4 fruit fly cellular contexts compared by ENCODE assay signal in genomic region chr3L:6363626-6364025, dm6.
A peak's percentile ranks its signal among the peaks of the same experiment; 100 is the strongest.
TF ChIP-seq lines count a peak whose summit lies in the region.

No protein-coding gene starts in this region.

- TF ChIP-seq CTCF in whole organism, embryonic (GFP tag; optimal IDR thresholded peaks at IDR 0.05; lab: Kevin White, UChicago), result no peak

TF ChIP-seq in whole organism, embryonic, 481 proteins besides CTCF, POLR2A, EP300 and RAD21 (continues in another document):
- TF ChIP-seq amos (GFP tag; IDR thresholded peaks at IDR 0.05; lab: Robert Waterston, UW; ENCODE audit: partially characterized antibody) (no peak), Poxn (GFP tag; IDR thresholded peaks at IDR 0.05; lab: Robert Waterston, UW) (no peak), Spps (tag; optimal IDR thresholded peaks at IDR 0.05; lab: Kevin White, UChicago) (no peak), seq (GFP tag; IDR thresholded peaks at IDR 0.05; lab: Robert Waterston, UW) (no peak), Dll (GFP tag; IDR thresholded peaks at IDR 0.05; lab: Robert Waterston, UW; ENCODE audit: partially characterized antibody) (no peak), Myb (GFP tag; optimal IDR thresholded peaks at IDR 0.05; lab: Kevin White, UChicago) (no peak), Drgx (GFP tag; IDR thresholded peaks at IDR 0.05; lab: Robert Waterston, UW) (peak; percentile 67), gt (GFP tag; IDR thresholded peaks at IDR 0.05; lab: Robert Waterston, UW) (no peak), zfh1 (GFP tag; IDR thresholded peaks at IDR 0.05; lab: Robert Waterston, UW) (0 out of 3 replicates have a peak, but pooled peaks have one; percentile 34), lbe (GFP tag; optimal IDR thresholded peaks at IDR 0.05; lab: Kevin White, UChicago) (peak; percentile 50), CG17568 (GFP tag; optimal IDR thresholded peaks at IDR 0.05; lab: Kevin White, UChicago) (no peak), hbn (GFP tag; IDR thresholded peaks at IDR 0.05; lab: Robert Waterston, UW; ENCODE audit: partially characterized antibody) (no peak), CG1603 (tag; optimal IDR thresholded peaks at IDR 0.05; lab: Kevin White, UChicago) (peak; percentile 17), CG9797 (GFP tag; optimal IDR thresholded peaks at IDR 0.05; lab: Kevin White, UChicago) (no peak), corto (GFP tag; optimal IDR thresholded peaks at IDR 0.05; lab: Kevin White, UChicago) (peak; percentile 45), CrebB (tag; optimal IDR thresholded peaks at IDR 0.05; lab: Kevin White, UChicago) (no peak), bsh (GFP tag; optimal IDR thresholded peaks at IDR 0.05; lab: Kevin White, UChicago) (peak in 1 of 2 experiments; percentile 24), Lpt (GFP tag; optimal IDR thresholded peaks at IDR 0.05; lab: Kevin White, UChicago) (no peak), CG8290 (GFP tag; optimal IDR thresholded peaks at IDR 0.05; lab: Kevin White, UChicago) (no peak), CG8290 (tag; optimal IDR thresholded peaks at IDR 0.05; lab: Kevin White, UChicago) (no peak), CG15601 (tag; optimal IDR thresholded peaks at IDR 0.05; lab: Kevin White, UChicago) (no peak), shn (GFP tag; optimal IDR thresholded peaks at IDR 0.05; lab: Kevin White, UChicago) (no peak), nom (GFP tag; optimal IDR thresholded peaks at IDR 0.05; lab: Kevin White, UChicago) (peak; percentile 19)

TF ChIP-seq in whole organism, prepupa, 60 proteins besides CTCF, POLR2A, EP300 and RAD21 (continues in another document):
- TF ChIP-seq achi (GFP tag; optimal IDR thresholded peaks at IDR 0.05; lab: Kevin White, UChicago), result peak; percentile 74
- peak; percentile 81 for TF ChIP-seq esn (GFP tag; optimal IDR thresholded peaks at IDR 0.05; lab: Kevin White, UChicago)
- TF ChIP-seq CG8319 (GFP tag; optimal IDR thresholded peaks at IDR 0.05; lab: Kevin White, UChicago), result peak; percentile 36
- peak; percentile 70 for TF ChIP-seq spab (GFP tag; optimal IDR thresholded peaks at IDR 0.05; lab: Kevin White, UChicago)
- peak; percentile 74 for TF ChIP-seq Ets21C (GFP tag; optimal IDR thresholded peaks at IDR 0.05; lab: Kevin White, UChicago)
- TF ChIP-seq CG3919 (GFP tag; optimal IDR thresholded peaks at IDR 0.05; lab: Kevin White, UChicago), result peak; percentile 84
- TF ChIP-seq fkh (GFP tag; optimal IDR thresholded peaks at IDR 0.05; lab: Kevin White, UChicago), result no peak
- peak; percentile 83 for TF ChIP-seq Met (GFP tag; optimal IDR thresholded peaks at IDR 0.05; lab: Kevin White, UChicago)
- peak; percentile 68 for TF ChIP-seq vri (GFP tag; optimal IDR thresholded peaks at IDR 0.05; lab: Kevin White, UChicago)
- TF ChIP-seq Smox (GFP tag; optimal IDR thresholded peaks at IDR 0.05; lab: Kevin White, UChicago), result peak; percentile 75
- peak; percentile 65 for TF ChIP-seq CG34406 (GFP tag; optimal IDR thresholded peaks at IDR 0.05; lab: Kevin White, UChicago)
- TF ChIP-seq CG1621 (tag; optimal IDR thresholded peaks at IDR 0.05; lab: Kevin White, UChicago), result peak; percentile 79
- TF ChIP-seq Hr38 (GFP tag; optimal IDR thresholded peaks at IDR 0.05; lab: Kevin White, UChicago), result no peak
- peak; percentile 78 for TF ChIP-seq cyc (GFP tag; optimal IDR thresholded peaks at IDR 0.05; lab: Kevin White, UChicago)
- peak; percentile 75 for TF ChIP-seq CG8632 (GFP tag; optimal IDR thresholded peaks at IDR 0.05; lab: Kevin White, UChicago)
- TF ChIP-seq lz (GFP tag; optimal IDR thresholded peaks at IDR 0.05; lab: Kevin White, UChicago), result peak; percentile 86
- peak; percentile 83 for TF ChIP-seq topi (GFP tag; optimal IDR thresholded peaks at IDR 0.05; lab: Kevin White, UChicago)
- TF ChIP-seq ss (GFP tag; optimal IDR thresholded peaks at IDR 0.05; lab: Kevin White, UChicago), result peak; percentile 11 to 63
- peak; percentile 62 for TF ChIP-seq CG8119 (GFP tag; IDR thresholded peaks at IDR 0.05; lab: Robert Waterston, UW)
- TF ChIP-seq CG16779 (tag; optimal IDR thresholded peaks at IDR 0.05; lab: Kevin White, UChicago), result peak; percentile 22
- peak; percentile 71 for TF ChIP-seq acj6 (GFP tag; optimal IDR thresholded peaks at IDR 0.05; lab: Kevin White, UChicago)
- peak; percentile 67; the same call in 2 of the 3 replicates for TF ChIP-seq eg (GFP tag; IDR thresholded peaks at IDR 0.05; lab: Robert Waterston, UW)
- TF ChIP-seq Eip75B (GFP tag; optimal IDR thresholded peaks at IDR 0.05; lab: Kevin White, UChicago), result peak; percentile 78

TF ChIP-seq in whole organism, pupa, 21 proteins besides CTCF, POLR2A, EP300 and RAD21:
- TF ChIP-seq CG14655 (GFP tag; optimal IDR thresholded peaks at IDR 0.05; lab: Kevin White, UChicago), result peak; percentile 66
- peak; percentile 68 for TF ChIP-seq CG12605 (GFP tag; IDR thresholded peaks at IDR 0.05; lab: Robert Waterston, UW)
- TF ChIP-seq CG8301 (tag; optimal IDR thresholded peaks at IDR 0.05; lab: Kevin White, UChicago), result peak; percentile 40
- TF ChIP-seq CG13204 (GFP tag; optimal IDR thresholded peaks at IDR 0.05; lab: Kevin White, UChicago), result no peak
- TF ChIP-seq CG9948 (tag; optimal IDR thresholded peaks at IDR 0.05; lab: Kevin White, UChicago), result peak; percentile 77
- peak; percentile 68 for TF ChIP-seq gl (tag; optimal IDR thresholded peaks at IDR 0.05; lab: Kevin White, UChicago)
- TF ChIP-seq Pif1B (GFP tag; optimal IDR thresholded peaks at IDR 0.05; lab: Kevin White, UChicago), result peak; percentile 57
- TF ChIP-seq rn (GFP tag; IDR thresholded peaks at IDR 0.05; lab: Robert Waterston, UW), result 0 out of 2 replicates have a peak, but pooled peaks have one; percentile 12
- peak; percentile 66; the same call in 1 of the 3 replicates for TF ChIP-seq fd96Ca (GFP tag; IDR thresholded peaks at IDR 0.05; lab: Robert Waterston, UW)
- TF ChIP-seq D1 (tag; optimal IDR thresholded peaks at IDR 0.05; lab: Kevin White, UChicago), result peak; percentile 49
- peak; percentile 79 for TF ChIP-seq CG17806 (tag; optimal IDR thresholded peaks at IDR 0.05; lab: Kevin White, UChicago)
- TF ChIP-seq CG32121 (GFP tag; IDR thresholded peaks at IDR 0.05; lab: Robert Waterston, UW), result no peak
- peak; percentile 80 for TF ChIP-seq CG15710 (tag; optimal IDR thresholded peaks at IDR 0.05; lab: Kevin White, UChicago)
- TF ChIP-seq Pif1A (GFP tag; optimal IDR thresholded peaks at IDR 0.05; lab: Kevin White, UChicago), result peak; percentile 72
- TF ChIP-seq CG4496 (GFP tag; IDR thresholded peaks at IDR 0.05; lab: Robert Waterston, UW), result peak; percentile 75
- no peak for TF ChIP-seq EcR (GFP tag; optimal IDR thresholded peaks at IDR 0.05; lab: Kevin White, UChicago)
- peak; percentile 73 for TF ChIP-seq Snoo (tag; optimal IDR thresholded peaks at IDR 0.05; lab: Kevin White, UChicago)
- no peak for TF ChIP-seq CG10348 (GFP tag; IDR thresholded peaks at IDR 0.05; lab: Robert Waterston, UW)
- TF ChIP-seq CG34367 (tag; optimal IDR thresholded peaks at IDR 0.05; lab: Kevin White, UChicago), result peak; percentile 61
- peak; percentile 61 for TF ChIP-seq Ets98B (GFP tag; IDR thresholded peaks at IDR 0.05; lab: Robert Waterston, UW)
- TF ChIP-seq CG8159 (tag; optimal IDR thresholded peaks at IDR 0.05; lab: Kevin White, UChicago), result peak; percentile 84

TF ChIP-seq in whole organism, wandering third instar larva, 38 proteins besides CTCF, POLR2A, EP300 and RAD21 (continues in another document):
- TF ChIP-seq GATAd (GFP tag; optimal IDR thresholded peaks at IDR 0.05; lab: Kevin White, UChicago), result no peak
- peak; percentile 75 for TF ChIP-seq Hnf4 (GFP tag; optimal IDR thresholded peaks at IDR 0.05; lab: Kevin White, UChicago)
- peak; percentile 66 for TF ChIP-seq woc (GFP tag; optimal IDR thresholded peaks at IDR 0.05; lab: Kevin White, UChicago)
- TF ChIP-seq CG32264 (GFP tag; optimal IDR thresholded peaks at IDR 0.05; lab: Kevin White, UChicago), result peak; percentile 22
- peak; percentile 55 for TF ChIP-seq psq (GFP tag; optimal IDR thresholded peaks at IDR 0.05; lab: Kevin White, UChicago)
- TF ChIP-seq pan (optimal IDR thresholded peaks at IDR 0.05; lab: Kevin White, UChicago), result no peak
- TF ChIP-seq OdsH (GFP tag; optimal IDR thresholded peaks at IDR 0.05; lab: Kevin White, UChicago), result peak; percentile 76
- no peak for TF ChIP-seq Mio (GFP tag; optimal IDR thresholded peaks at IDR 0.05; lab: Kevin White, UChicago)
- peak; percentile 67 for TF ChIP-seq sage (GFP tag; optimal IDR thresholded peaks at IDR 0.05; lab: Kevin White, UChicago)
- TF ChIP-seq Rel (GFP tag; optimal IDR thresholded peaks at IDR 0.05; lab: Kevin White, UChicago), result peak; percentile 36
- no peak for TF ChIP-seq Rel (tag; optimal IDR thresholded peaks at IDR 0.05; lab: Kevin White, UChicago)
- peak; percentile 83 for TF ChIP-seq rgr (GFP tag; optimal IDR thresholded peaks at IDR 0.05; lab: Kevin White, UChicago)
- TF ChIP-seq foxo (GFP tag; optimal IDR thresholded peaks at IDR 0.05; lab: Kevin White, UChicago), result peak; percentile 30 to 85
- TF ChIP-seq brk (GFP tag; optimal IDR thresholded peaks at IDR 0.05; lab: Kevin White, UChicago), result peak; percentile 69
- TF ChIP-seq dl (GFP tag; optimal IDR thresholded peaks at IDR 0.05; lab: Kevin White, UChicago; ENCODE audit: insufficient read depth in 1 of 2, partially characterized antibody in 2 of 2), result no peak
- peak; percentile 73 for TF ChIP-seq ey (GFP tag; optimal IDR thresholded peaks at IDR 0.05; lab: Kevin White, UChicago)
- peak; percentile 76 for TF ChIP-seq br (GFP tag; optimal IDR thresholded peaks at IDR 0.05; lab: Kevin White, UChicago)
- no peak for TF ChIP-seq Myc (optimal IDR thresholded peaks at IDR 0.05; lab: Kevin White, UChicago)
- TF ChIP-seq N (GFP tag; optimal IDR thresholded peaks at IDR 0.05; lab: Kevin White, UChicago), result no peak
- TF ChIP-seq fru (GFP tag; optimal IDR thresholded peaks at IDR 0.05; lab: Kevin White, UChicago), result peak; percentile 87
- no peak for TF ChIP-seq usp (GFP tag; optimal IDR thresholded peaks at IDR 0.05; lab: Kevin White, UChicago)
- TF ChIP-seq CG9705 (GFP tag; optimal IDR thresholded peaks at IDR 0.05; lab: Kevin White, UChicago), result peak; percentile 43
- no peak for TF ChIP-seq Vsx2 (GFP tag; optimal IDR thresholded peaks at IDR 0.05; lab: Kevin White, UChicago; ENCODE audit: partially characterized antibody)
- no peak for TF ChIP-seq Dfd (GFP tag; optimal IDR thresholded peaks at IDR 0.05; lab: Kevin White, UChicago)
- no peak for TF ChIP-seq Dif (GFP tag; optimal IDR thresholded peaks at IDR 0.05; lab: Kevin White, UChicago; ENCODE audit: partially characterized antibody)
- TF ChIP-seq Sp1 (GFP tag; optimal IDR thresholded peaks at IDR 0.05; lab: Kevin White, UChicago), result peak; percentile 65
- TF ChIP-seq sv (GFP tag; optimal IDR thresholded peaks at IDR 0.05; lab: Kevin White, UChicago), result no peak
- no peak for TF ChIP-seq lola (GFP tag; optimal IDR thresholded peaks at IDR 0.05; lab: Kevin White, UChicago)
- peak; percentile 50 for TF ChIP-seq tai (GFP tag; optimal IDR thresholded peaks at IDR 0.05; lab: Kevin White, UChicago)
- no peak for TF ChIP-seq Abd-B (GFP tag; optimal IDR thresholded peaks at IDR 0.05; lab: Kevin White, UChicago)
- TF ChIP-seq Hr83 (GFP tag; optimal IDR thresholded peaks at IDR 0.05; lab: Kevin White, UChicago; ENCODE audit: poor library complexity, severe bottlenecking), result no peak
- peak; percentile 28 for TF ChIP-seq CrebA (GFP tag; optimal IDR thresholded peaks at IDR 0.05; lab: Kevin White, UChicago; ENCODE audit: borderline replicate concordance)

Comparison
In these comparisons a context has a peak if more than half of its experiments do, and no peak if none do; other contexts are left out.
1. Of the 7 proteins assayed by ChIP-seq in both whole organism, embryonic and whole organism, prepupa: peak only in whole organism, embryonic: none; only in whole organism, prepupa: Blimp-1, CG16779, Hr39 and Sox102F; in both: none; in neither: 3.